Fruit fly (Drosophila melanogaster): ENCODE measurements around the gene ATPsynbetaL.

Gene ATPsynbetaL

DNA sequence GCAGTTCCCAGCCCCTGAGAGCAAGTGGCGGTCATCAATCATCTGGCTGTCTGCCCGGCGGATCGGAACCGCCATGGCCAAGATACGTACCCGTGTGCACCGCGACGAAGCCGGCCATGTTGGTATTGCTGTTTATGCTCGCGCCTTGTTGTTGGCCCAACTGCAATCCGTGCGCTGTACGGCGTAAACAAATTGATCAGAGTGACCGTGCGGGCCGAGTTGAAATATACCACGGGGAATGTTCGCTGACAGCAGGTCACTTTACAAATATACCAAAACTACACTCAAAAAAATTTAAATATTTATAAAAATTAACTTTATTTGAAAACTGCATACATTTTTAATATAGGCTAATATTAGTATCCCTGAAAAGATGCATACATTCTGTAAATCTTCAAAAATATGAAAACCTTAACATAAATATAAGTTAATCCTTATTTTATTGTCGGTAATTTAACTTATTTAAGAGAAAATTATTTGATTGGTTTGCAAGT lies 10.3 kb upstream of the ATPsynbetaL start, which contains the start of gene Tasp1 (continued):
- no peak for TF ChIP-seq CG11093 (GFP tag; IDR thresholded peaks at IDR 0.05)
- TF ChIP-seq CrebB (tag; optimal IDR thresholded peaks at IDR 0.05), result no peak
- peak; percentile 82 for TF ChIP-seq MESR4 (GFP tag; optimal IDR thresholded peaks at IDR 0.05)
- no peak for TF ChIP-seq prd (optimal IDR thresholded peaks at IDR 0.05)
- TF ChIP-seq prd (GFP tag; IDR thresholded peaks at IDR 0.05), result peak; percentile 66; the same call in 2 of the 3 replicates
- TF ChIP-seq Oaz (GFP tag; IDR thresholded peaks at IDR 0.05), result peak; percentile 51; the same call in 1 of the 2 replicates
- TF ChIP-seq CG2889 (GFP tag; IDR thresholded peaks at IDR 0.05), result peak; percentile 62; the same call in 1 of the 3 replicates
- TF ChIP-seq fru (optimal IDR thresholded peaks at IDR 0.05), result no peak
- TF ChIP-seq CG7271 (tag; optimal IDR thresholded peaks at IDR 0.05), result peak; percentile 39
- peak; percentile 48 for TF ChIP-seq CG1233 (GFP tag; optimal IDR thresholded peaks at IDR 0.05)
- TF ChIP-seq CG6683 (GFP tag; optimal IDR thresholded peaks at IDR 0.05), result peak; percentile 31
- peak; percentile 36 for TF ChIP-seq ind (GFP tag; optimal IDR thresholded peaks at IDR 0.05)
- peak; percentile 66 for TF ChIP-seq Xbp1 (GFP tag; optimal IDR thresholded peaks at IDR 0.05)
- TF ChIP-seq gfzf (GFP tag; optimal IDR thresholded peaks at IDR 0.05), result peak; percentile 73
- peak; percentile 76 for TF ChIP-seq lab (GFP tag; optimal IDR thresholded peaks at IDR 0.05)
- TF ChIP-seq hkb (optimal IDR thresholded peaks at IDR 0.05), result no peak
- TF ChIP-seq hkb (GFP tag; IDR thresholded peaks at IDR 0.05), result peak; percentile 74
- peak; percentile 74 for TF ChIP-seq HLH3B (GFP tag; IDR thresholded peaks at IDR 0.05)
- TF ChIP-seq sens (GFP tag), result peak; percentile 55
- peak; percentile 86 for TF ChIP-seq vvl (GFP tag; IDR thresholded peaks at IDR 0.05)
- TF ChIP-seq Ets65A (GFP tag), result peak; percentile 69
- peak; percentile 77 for TF ChIP-seq phol (tag; optimal IDR thresholded peaks at IDR 0.05)
- peak; percentile 87; the same call in 2 of the 3 replicates for TF ChIP-seq CG34422 (GFP tag; IDR thresholded peaks at IDR 0.05)
- peak; percentile 79 for TF ChIP-seq CG31441 (GFP tag; IDR thresholded peaks at IDR 0.05)
- TF ChIP-seq tap (tag; optimal IDR thresholded peaks at IDR 0.05), result peak; percentile 53
- TF ChIP-seq E2f2 (GFP tag; IDR thresholded peaks at IDR 0.05), result peak; percentile 11; the same call in 1 of the 2 replicates
- no peak for TF ChIP-seq zen2 (GFP tag; IDR thresholded peaks at IDR 0.05; ENCODE audit: partially characterized antibody)
- TF ChIP-seq tin (GFP tag; optimal IDR thresholded peaks at IDR 0.05), result peak; percentile 43
- TF ChIP-seq dmrt11E (tag; optimal IDR thresholded peaks at IDR 0.05), result peak; percentile 70
- TF ChIP-seq CG31224 (GFP tag; IDR thresholded peaks at IDR 0.05), result peak; percentile 60
- no peak for TF ChIP-seq CG4404 (GFP tag; IDR thresholded peaks at IDR 0.05)
- TF ChIP-seq pzg (GFP tag; optimal IDR thresholded peaks at IDR 0.05), result peak; percentile 62
- TF ChIP-seq sna (GFP tag; IDR thresholded peaks at IDR 0.05; ENCODE audit: partially characterized antibody), result no peak
- TF ChIP-seq salm (tag; optimal IDR thresholded peaks at IDR 0.05), result peak; percentile 39
- TF ChIP-seq dysf (GFP tag; IDR thresholded peaks at IDR 0.05), result peak; percentile 77; the same call in 1 of the 3 replicates
- peak; percentile 41 for TF ChIP-seq Six4 (GFP tag; optimal IDR thresholded peaks at IDR 0.05)
- TF ChIP-seq CG16779 (GFP tag; IDR thresholded peaks at IDR 0.05), result no peak
- no peak for TF ChIP-seq Myb (GFP tag; optimal IDR thresholded peaks at IDR 0.05)
- TF ChIP-seq CG9437 (GFP tag; optimal IDR thresholded peaks at IDR 0.05), result peak; percentile 47
- TF ChIP-seq CG30403 (GFP tag; optimal IDR thresholded peaks at IDR 0.05), result peak; percentile 63
- peak; percentile 38; the same call in 1 of the 2 replicates for TF ChIP-seq ap (GFP tag; IDR thresholded peaks at IDR 0.05)
- TF ChIP-seq CG18599 (GFP tag; optimal IDR thresholded peaks at IDR 0.05), result peak; percentile 54
- peak; percentile 57; the same call in 1 of the 2 replicates for TF ChIP-seq CG11247 (GFP tag; IDR thresholded peaks at IDR 0.05)
- TF ChIP-seq tna (GFP tag; IDR thresholded peaks at IDR 0.05; ENCODE audit: partially characterized antibody), result no peak
- TF ChIP-seq CG7839 (tag; optimal IDR thresholded peaks at IDR 0.05), result peak; percentile 80
- TF ChIP-seq CG14710 (tag; optimal IDR thresholded peaks at IDR 0.05), result peak; percentile 68
- TF ChIP-seq CG4424 (GFP tag; optimal IDR thresholded peaks at IDR 0.05), result peak; percentile 62
- peak; percentile 34 for TF ChIP-seq CG10209 (GFP tag; optimal IDR thresholded peaks at IDR 0.05)
- peak; percentile 1 for TF ChIP-seq ems (GFP tag; optimal IDR thresholded peaks at IDR 0.05)
- TF ChIP-seq CG17328 (GFP tag; IDR thresholded peaks at IDR 0.05), result peak; percentile 74; the same call in 1 of the 2 replicates
- TF ChIP-seq ato (GFP tag; IDR thresholded peaks at IDR 0.05; ENCODE audit: partially characterized antibody), result peak; percentile 8; the same call in 1 of the 2 replicates

Measured in whole organism, embryonic.